Fruit fly (Drosophila melanogaster) whole organism, adult: ENCODE measurements around the gene CG3246.
A peak's percentile ranks its signal among the peaks of the same experiment; 100 is the strongest.

ENCODE experiments used
- CG11617 ChIP-seq: fragments of 200-800 bp; sonication (Bioruptor generic); optimal IDR thresholded peaks from 2 replicates; lab custom pipeline; 2017; ENCODE audit warnings: mild to moderate bottlenecking, missing biosample characterization, missing genetic modification reagents, missing genetic modification characterization
- CG12768 ChIP-seq: fragments of 200-800 bp; sonication (Bioruptor generic); optimal IDR thresholded peaks from 2 replicates; lab custom pipeline; 2017; ENCODE audit warnings: missing biosample characterization, missing genetic modification characterization, mild to moderate bottlenecking, moderate library complexity, missing genetic modification reagents
- CG14711 ChIP-seq: fragments of 200-800 bp; sonication (Bioruptor generic); optimal IDR thresholded peaks from 2 replicates; lab custom pipeline; 2018; ENCODE audit warnings: missing biosample characterization, mild to moderate bottlenecking, missing genetic modification characterization, moderate library complexity
- CG1620 ChIP-seq: fragments of 200-800 bp; sonication (Bioruptor generic); optimal IDR thresholded peaks from 2 replicates; lab custom pipeline; 2016; ENCODE audit warnings: missing biosample characterization, missing genetic modification characterization
- CG33017 ChIP-seq: fragments of 200-800 bp; sonication (Bioruptor generic); optimal IDR thresholded peaks from 2 replicates; lab custom pipeline; 2018; ENCODE audit warnings: missing biosample characterization, mild to moderate bottlenecking, missing genetic modification characterization, moderate library complexity
- CG5204 ChIP-seq: fragments of 200-800 bp; sonication (Bioruptor generic); optimal IDR thresholded peaks from 2 replicates; lab custom pipeline; 2016; ENCODE audit warnings: missing biosample characterization, missing genetic modification characterization
- CG7101 ChIP-seq: fragments of 200-800 bp; sonication (Bioruptor generic); optimal IDR thresholded peaks from 2 replicates; lab custom pipeline; 2018; ENCODE audit warnings: missing biosample characterization, mild to moderate bottlenecking, missing genetic modification characterization, moderate library complexity
- Clk ChIP-seq: fragments of 200-800 bp; sonication (Bioruptor generic); optimal IDR thresholded peaks from 2 replicates; lab custom pipeline; 2017; ENCODE audit warnings: missing biosample characterization, missing genetic modification characterization
- Crg-1 ChIP-seq: fragments of 200-800 bp; sonication (Bioruptor generic); optimal IDR thresholded peaks from 2 replicates; lab custom pipeline; 2016; ENCODE audit warnings: missing biosample characterization, missing genetic modification characterization
- Hr96 ChIP-seq: fragments of 200-800 bp; sonication (Bioruptor generic); optimal IDR thresholded peaks from 2 replicates; lab custom pipeline; 2016; ENCODE audit warnings: missing biosample characterization, missing genetic modification characterization
- Mnt ChIP-seq: fragments of 200-800 bp; sonication (Bioruptor generic); optimal IDR thresholded peaks from 2 replicates; lab custom pipeline; 2016; ENCODE audit warnings: missing biosample characterization, mild to moderate bottlenecking, missing genetic modification characterization
- bab1 ChIP-seq: fragments of 200-800 bp; sonication (Bioruptor generic); optimal IDR thresholded peaks from 3 replicates; lab custom pipeline; 2019; ENCODE audit warnings: missing biosample characterization, mild to moderate bottlenecking, missing genetic modification characterization, moderate library complexity
- cic ChIP-seq: fragments of 200-800 bp; sonication (Bioruptor generic); optimal IDR thresholded peaks from 2 replicates; lab custom pipeline; 2017; ENCODE audit warnings: missing biosample characterization, mild to moderate bottlenecking, missing genetic modification characterization, moderate library complexity
- cnc ChIP-seq, 2 experiments: fragments of >200 bp; optimal IDR thresholded peaks; 2 replicates each; lab custom pipeline; 2017
- kay ChIP-seq: fragments of 200-800 bp; sonication (Bioruptor generic); peaks from one replicate; lab custom pipeline; 2016; ENCODE audit warnings: missing biosample characterization, missing genetic modification characterization, borderline replicate concordance
- ovo ChIP-seq: fragments of 200-800 bp; sonication (Bioruptor generic); optimal IDR thresholded peaks from 2 replicates; lab custom pipeline; 2016; ENCODE audit warnings: missing biosample characterization, missing genetic modification characterization
- pad ChIP-seq: fragments of 200-800 bp; sonication (Bioruptor generic); optimal IDR thresholded peaks from 3 replicates; lab custom pipeline; 2017; ENCODE audit warnings: missing biosample characterization, missing genetic modification characterization, mild to moderate bottlenecking, moderate library complexity, missing genetic modification reagents
- tj ChIP-seq: fragments of 200-800 bp; sonication (Bioruptor generic); optimal IDR thresholded peaks from 3 replicates; lab custom pipeline; 2017; ENCODE audit warnings: missing biosample characterization, mild to moderate bottlenecking, missing genetic modification characterization, moderate library complexity
- toe ChIP-seq: fragments of 200-800 bp; sonication (Bioruptor generic); optimal IDR thresholded peaks from 2 replicates; lab custom pipeline; 2016; ENCODE audit warnings: missing biosample characterization, missing genetic modification characterization

The CG3246 gene

dm6 chr2L:3476399-3477056 is 14.8 kb upstream of the CG3246 start:
- TF ChIP-seq CG33017 (tag; lab: Kevin White, UChicago) (no peak), Mnt (peak; percentile 19), Crg-1 (GFP tag; lab: Kevin White, UChicago) (no peak), cnc (optimal IDR thresholded peaks at IDR 0.05; lab: Kevin White, UChicago) (peak; percentile 64 to 78)

DNA sequence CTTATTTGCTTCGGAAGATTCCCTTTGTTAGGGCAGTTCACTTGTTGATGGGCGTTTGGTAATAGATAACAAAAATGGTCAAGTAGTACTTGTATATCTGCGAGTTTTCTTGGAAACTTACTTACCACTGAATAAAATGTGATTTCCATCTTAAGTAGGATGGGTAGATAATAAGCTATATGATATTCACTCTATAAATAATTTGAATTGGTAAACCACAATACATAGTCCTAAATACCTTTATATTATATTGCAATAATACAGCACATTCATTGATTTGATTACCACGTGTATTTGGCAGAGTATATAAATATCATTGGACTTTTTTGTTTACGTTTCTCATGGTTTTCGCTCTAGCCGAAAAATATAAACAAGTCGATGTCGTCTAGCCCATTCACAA is 14.2 kb upstream of the CG3246 start:
- TF ChIP-seq kay (no peak), pad (GFP tag; lab: Kevin White, UChicago) (no peak), tj (GFP tag; lab: Kevin White, UChicago) (no peak), CG7101 (tag; lab: Kevin White, UChicago) (no peak), CG14711 (tag; lab: Kevin White, UChicago) (no peak), bab1 (no peak), Clk (GFP tag; lab: Kevin White, UChicago) (no peak)

DNA sequence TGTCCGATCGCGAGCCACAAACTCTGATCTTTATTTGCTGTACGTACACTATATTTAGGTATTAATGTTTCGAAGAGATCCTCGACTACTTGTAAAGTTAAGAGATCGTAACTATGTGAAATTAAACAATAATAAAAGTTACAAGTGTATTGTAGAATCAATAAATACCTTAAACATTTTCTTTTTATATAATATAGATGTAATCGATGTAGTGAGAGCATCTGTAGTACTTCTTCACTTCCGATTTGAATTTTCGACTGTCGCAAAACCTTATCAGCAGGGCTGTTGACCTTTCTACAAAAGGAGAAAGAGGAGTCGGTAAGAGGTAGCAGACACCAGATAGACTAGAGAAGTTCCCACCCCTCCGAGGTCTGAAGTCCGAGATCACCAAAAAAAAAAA is 13.4 kb upstream of the CG3246 start:
- TF ChIP-seq CG7101 (tag; lab: Kevin White, UChicago) (no peak), cnc (optimal IDR thresholded peaks at IDR 0.05; lab: Kevin White, UChicago) (no peak), Clk (GFP tag; lab: Kevin White, UChicago) (no peak), CG14711 (tag; lab: Kevin White, UChicago) (no peak), Hr96 (GFP tag; lab: Kevin White, UChicago) (no peak), pad (GFP tag; lab: Kevin White, UChicago) (no peak), CG1620 (GFP tag; lab: Kevin White, UChicago) (no peak), kay (no peak), bab1 (no peak), cic (GFP tag; lab: Kevin White, UChicago) (no peak), tj (GFP tag; lab: Kevin White, UChicago) (no peak), ovo (no peak), CG33017 (tag; lab: Kevin White, UChicago) (no peak), Mnt (no peak), toe (no peak), CG12768 (GFP tag; lab: Kevin White, UChicago) (no peak), CG11617 (GFP tag; lab: Kevin White, UChicago) (no peak)

- TF ChIP-seq ovo: no peak
- TF ChIP-seq CG1620 (GFP tag; lab: Kevin White, UChicago): peak; percentile 73
- TF ChIP-seq bab1: no peak
- no peak for TF ChIP-seq tj (GFP tag; lab: Kevin White, UChicago)
- TF ChIP-seq Hr96 (GFP tag; lab: Kevin White, UChicago): peak; percentile 49
- TF ChIP-seq CG7101 (tag; lab: Kevin White, UChicago): peak; percentile 44
- TF ChIP-seq Mnt: peak; percentile 33
- no peak for TF ChIP-seq cic (GFP tag; lab: Kevin White, UChicago)
- TF ChIP-seq pad (GFP tag; lab: Kevin White, UChicago): peak; percentile 1
These were observed 10.5 kb upstream of the CG3246 start, which contains the start of gene Pgant4 for dm6 chr2L:3472242-3472641. TSS of gene Pgant4 (plus strand) at chr2L:3472603.

- TF ChIP-seq cnc (optimal IDR thresholded peaks at IDR 0.05; lab: Kevin White, UChicago): peak in 1 of 2 experiments; percentile 12
- TF ChIP-seq CG11617 (GFP tag; lab: Kevin White, UChicago): no peak
- no peak for TF ChIP-seq ovo
- TF ChIP-seq Crg-1 (GFP tag; lab: Kevin White, UChicago): no peak
- peak; percentile 70 for TF ChIP-seq Mnt
- peak; percentile 40 for TF ChIP-seq bab1
These were observed 8.1 kb upstream of the CG3246 start, which contains the start of the genes Pif1 and CG31776 for dm6 chr2L:3469869-3470268. TSS of gene Pif1 (minus strand) at chr2L:3470004. TSS of gene CG31776 (plus strand) at chr2L:3470182.

dm6 chr2L:3466846-3467245 is 5.1 kb upstream of the CG3246 start:
- no peak for TF ChIP-seq bab1
- TF ChIP-seq CG7101 (tag; lab: Kevin White, UChicago): no peak
- TF ChIP-seq toe: no peak
- no peak for TF ChIP-seq ovo
- no peak for TF ChIP-seq CG5204
- no peak for TF ChIP-seq Clk (GFP tag; lab: Kevin White, UChicago)
- TF ChIP-seq Hr96 (GFP tag; lab: Kevin White, UChicago): no peak
- no peak for TF ChIP-seq CG11617 (GFP tag; lab: Kevin White, UChicago)
- TF ChIP-seq cic (GFP tag; lab: Kevin White, UChicago): no peak
- TF ChIP-seq CG14711 (tag; lab: Kevin White, UChicago): no peak
- TF ChIP-seq tj (GFP tag; lab: Kevin White, UChicago): no peak
- no peak for TF ChIP-seq CG12768 (GFP tag; lab: Kevin White, UChicago)
- no peak for TF ChIP-seq Mnt
- TF ChIP-seq pad (GFP tag; lab: Kevin White, UChicago): no peak
- no peak for TF ChIP-seq CG1620 (GFP tag; lab: Kevin White, UChicago)
- TF ChIP-seq Crg-1 (GFP tag; lab: Kevin White, UChicago): no peak
- TF ChIP-seq cnc (optimal IDR thresholded peaks at IDR 0.05; lab: Kevin White, UChicago): no peak
